Worm (Caenorhabditis elegans): ENCODE data around the gene F39G3.5.
A peak's percentile ranks its signal among the peaks of the same experiment; 100 is the strongest.

F39G3.5 gene

ce11 chrV:4722314-4722713 is at the start of gene F39G3.5:
F39G3.5 (plus strand) TSS chrV:4722614.
- TF ChIP-seq sea-2 (GFP tag; optimal IDR thresholded peaks at IDR 0.05) (no peak), R02D3.7 (tag; optimal IDR thresholded peaks at IDR 0.05) (no peak), egl-5 (tag; optimal IDR thresholded peaks at IDR 0.05) (no peak), unc-62 (GFP tag; optimal IDR thresholded peaks at IDR 0.05) (no peak), nhr-25 (tag; optimal IDR thresholded peaks at IDR 0.05) (no peak), nhr-12 (tag; optimal IDR thresholded peaks at IDR 0.05) (no peak), aly-2 (tag; optimal IDR thresholded peaks at IDR 0.05) (no peak), nfya-1 (tag; optimal IDR thresholded peaks at IDR 0.05; ENCODE audit: insufficient read depth) (no peak), elt-3 (tag; optimal IDR thresholded peaks at IDR 0.05) (no peak), ceh-82 (tag; optimal IDR thresholded peaks at IDR 0.05) (no peak), fkh-2 (tag; optimal IDR thresholded peaks at IDR 0.05) (no peak), ZK546.5 (tag; optimal IDR thresholded peaks at IDR 0.05) (no peak), nhr-43 (tag; optimal IDR thresholded peaks at IDR 0.05; ENCODE audit: poor library complexity, severe bottlenecking) (no peak), lin-15B (tag; optimal IDR thresholded peaks at IDR 0.05) (no peak), eor-1 (tag; optimal IDR thresholded peaks at IDR 0.05) (no peak)

- TF ChIP-seq lin-15B (tag; optimal IDR thresholded peaks at IDR 0.05): no peak
- no peak for TF ChIP-seq sea-2 (GFP tag; optimal IDR thresholded peaks at IDR 0.05)
- TF ChIP-seq elt-1 (tag; optimal IDR thresholded peaks at IDR 0.05): no peak
- no peak for TF ChIP-seq daf-12 (tag; optimal IDR thresholded peaks at IDR 0.05)
- no peak for TF ChIP-seq zag-1 (tag; optimal IDR thresholded peaks at IDR 0.05)
- TF ChIP-seq nhr-237 (tag; optimal IDR thresholded peaks at IDR 0.05): no peak
- no peak for TF ChIP-seq jun-1 (tag; optimal IDR thresholded peaks at IDR 0.05)
- no peak for TF ChIP-seq eor-1 (tag; optimal IDR thresholded peaks at IDR 0.05)
- no peak for TF ChIP-seq nhr-67 (tag; optimal IDR thresholded peaks at IDR 0.05)
- TF ChIP-seq nhr-12 (tag; optimal IDR thresholded peaks at IDR 0.05): no peak
- no peak for TF ChIP-seq unc-62 (GFP tag; optimal IDR thresholded peaks at IDR 0.05)
- no peak for TF ChIP-seq ztf-4 (tag; optimal IDR thresholded peaks at IDR 0.05)
- TF ChIP-seq mdl-1 (tag; optimal IDR thresholded peaks at IDR 0.05): no peak
- TF ChIP-seq ZK546.5 (tag; optimal IDR thresholded peaks at IDR 0.05): no peak
- TF ChIP-seq nhr-25 (tag; optimal IDR thresholded peaks at IDR 0.05): no peak
- TF ChIP-seq mml-1 (tag; optimal IDR thresholded peaks at IDR 0.05): no peak
- no peak for TF ChIP-seq ceh-28 (tag; optimal IDR thresholded peaks at IDR 0.05)
- TF ChIP-seq aly-2 (tag; optimal IDR thresholded peaks at IDR 0.05): no peak
- TF ChIP-seq elt-3 (tag; optimal IDR thresholded peaks at IDR 0.05): no peak
These were observed 47.9 kb upstream of the F39G3.5 start, which contains the start of gene K03B4.8 for ce11 chrV:4674506-4674905. K03B4.8 (minus strand) TSS chrV:4674606.

- TF ChIP-seq nhr-25 (tag; optimal IDR thresholded peaks at IDR 0.05) (no peak), egl-5 (tag; optimal IDR thresholded peaks at IDR 0.05) (no peak), ceh-82 (tag; optimal IDR thresholded peaks at IDR 0.05) (no peak), daf-12 (tag; optimal IDR thresholded peaks at IDR 0.05) (no peak)
These were observed 46.3 kb upstream of the F39G3.5 start, which contains the start of gene K03B4.6 for ce11 chrV:4676092-4676491. K03B4.6 (minus strand) TSS chrV:4676192.

ce11 chrV:4676812-4677211 is 45.6 kb upstream of the F39G3.5 start:
- TF ChIP-seq pha-4 (tag; optimal IDR thresholded peaks at IDR 0.05) (no peak), nhr-11 (tag; optimal IDR thresholded peaks at IDR 0.05) (no peak), ztf-11 (tag; optimal IDR thresholded peaks at IDR 0.05) (no peak), nfya-1 (tag; optimal IDR thresholded peaks at IDR 0.05; ENCODE audit: insufficient read depth) (peak; percentile 70)

ce11 chrV:4681670-4682069 is 40.7 kb upstream of the F39G3.5 start, which contains the start of gene K03B4.4:
K03B4.4 (plus strand) TSS chrV:4681970.
- no peak for TF ChIP-seq nhr-237 (tag; optimal IDR thresholded peaks at IDR 0.05)
- TF ChIP-seq fos-1 (tag; optimal IDR thresholded peaks at IDR 0.05): no peak

- TF ChIP-seq ama-1 (optimal IDR thresholded peaks at IDR 0.05): no peak
- no peak for TF ChIP-seq pqm-1 (tag; optimal IDR thresholded peaks at IDR 0.05)
- no peak for TF ChIP-seq unc-62 (GFP tag; optimal IDR thresholded peaks at IDR 0.05)
- TF ChIP-seq skn-1 (tag; optimal IDR thresholded peaks at IDR 0.05): no peak
- TF ChIP-seq nhr-76 (tag; optimal IDR thresholded peaks at IDR 0.05): no peak
- no peak for TF ChIP-seq ZK546.5 (tag; optimal IDR thresholded peaks at IDR 0.05)
- TF ChIP-seq ceh-28 (tag; optimal IDR thresholded peaks at IDR 0.05): no peak
- no peak for TF ChIP-seq nhr-12 (tag; optimal IDR thresholded peaks at IDR 0.05)
These were observed 38.3 kb upstream of the F39G3.5 start for ce11 chrV:4684137-4684536.

Data from whole organism, L3 larva.